Worm (Caenorhabditis elegans): ENCODE measurements around the gene T24C12.1.

T24C12.1 gene

DNA sequence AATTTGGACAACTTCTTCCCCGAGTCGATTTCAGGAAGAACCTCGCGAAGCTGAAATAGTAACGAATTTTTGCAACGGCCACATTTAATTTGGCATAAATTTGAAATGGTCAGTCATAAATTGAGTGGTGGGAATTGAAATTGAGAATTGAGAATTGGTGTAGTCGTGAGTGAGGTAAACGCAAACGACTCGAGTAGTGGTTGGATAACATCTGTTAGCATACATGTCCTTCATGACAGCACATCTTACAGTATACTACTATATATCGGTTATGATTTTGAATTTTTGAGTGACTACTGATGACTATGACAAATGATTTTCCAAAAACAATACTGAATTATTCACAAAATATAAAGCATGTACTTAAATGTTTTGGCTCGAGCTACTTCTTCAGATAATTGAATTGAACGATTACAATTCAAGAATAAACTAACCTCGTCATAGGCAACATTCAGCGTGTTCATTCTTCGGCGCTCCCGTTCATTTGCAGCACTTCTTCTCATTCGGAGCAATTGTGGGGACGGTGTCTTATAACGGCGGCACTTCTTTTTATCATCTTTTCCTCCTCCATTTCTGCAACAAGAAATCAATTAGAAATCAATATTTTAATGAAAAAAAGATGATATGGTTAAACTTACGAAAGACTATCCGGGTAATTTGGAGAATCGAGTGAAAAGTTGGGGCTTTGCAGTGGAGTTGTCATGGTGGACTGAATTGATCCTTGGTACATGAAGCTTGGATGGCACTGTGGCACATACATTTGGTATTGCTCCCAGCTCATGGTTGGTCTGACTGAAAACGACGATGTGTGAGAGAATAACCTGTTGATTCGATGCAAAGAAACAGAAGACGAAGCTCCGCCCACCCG is 30.3 kb downstream of the T24C12.1 start, which contains the start of gene lin-32:
Gene lin-32 (minus strand): TSS at position 818 of the 868 bp plus-strand sequence.
- TF ChIP-seq ama-1 (optimal IDR thresholded peaks at IDR 0.05) (no peak), F13C5.2 (tag; optimal IDR thresholded peaks at IDR 0.05) (no peak), hmbx-1 (tag; optimal IDR thresholded peaks at IDR 0.05) (no peak), tra-4 (tag; optimal IDR thresholded peaks at IDR 0.05) (no peak), sea-1 (GFP tag; conservative IDR thresholded peaks at IDR 0.05) (no peak), hnd-1 (tag; optimal IDR thresholded peaks at IDR 0.05) (no peak), ceh-13 (GFP tag; optimal IDR thresholded peaks at IDR 0.05) (no peak), hmg-4 (GFP tag; optimal IDR thresholded peaks at IDR 0.05) (no peak)

DNA sequence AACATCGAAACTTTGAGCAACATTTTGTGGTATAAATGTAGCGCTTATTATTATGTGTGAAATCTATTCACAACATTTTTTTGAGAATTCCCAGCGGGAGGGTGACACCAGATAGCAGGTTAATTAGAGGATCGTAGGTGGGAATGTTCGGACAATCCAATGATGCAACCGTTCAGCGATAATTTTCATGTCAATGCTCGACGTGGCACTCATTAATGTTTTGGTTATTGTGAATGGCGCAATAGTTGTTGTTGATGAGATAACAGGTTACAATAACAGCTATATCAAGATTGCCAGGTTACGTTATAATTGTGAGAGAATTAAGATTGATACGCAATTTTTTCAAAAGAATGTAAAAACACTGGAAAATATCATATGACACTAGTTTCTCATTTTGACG is 32.1 kb downstream of the T24C12.1 start:
- TF ChIP-seq sea-1 (GFP tag; conservative IDR thresholded peaks at IDR 0.05): no peak
- TF ChIP-seq F13C5.2 (tag; optimal IDR thresholded peaks at IDR 0.05): no peak
- no peak for TF ChIP-seq hmg-4 (GFP tag; optimal IDR thresholded peaks at IDR 0.05)
- TF ChIP-seq flt-1 (GFP tag; IDR thresholded peaks at IDR 0.05): no peak
- no peak for TF ChIP-seq aly-1 (tag; optimal IDR thresholded peaks at IDR 0.05)
- TF ChIP-seq ets-7 (tag; optimal IDR thresholded peaks at IDR 0.05): no peak
- TF ChIP-seq pes-1 (GFP tag; IDR thresholded peaks at IDR 0.05): no peak
- no peak for TF ChIP-seq B0310.2 (tag; optimal IDR thresholded peaks at IDR 0.05)
- no peak for TF ChIP-seq tra-4 (tag; optimal IDR thresholded peaks at IDR 0.05)
- no peak for TF ChIP-seq hnd-1 (tag; optimal IDR thresholded peaks at IDR 0.05)
- no peak for TF ChIP-seq ceh-13 (GFP tag; optimal IDR thresholded peaks at IDR 0.05)
- TF ChIP-seq ama-1 (optimal IDR thresholded peaks at IDR 0.05): no peak
- TF ChIP-seq tbx-11 (GFP tag; IDR thresholded peaks at IDR 0.05): no peak
- TF ChIP-seq hmbx-1 (tag; optimal IDR thresholded peaks at IDR 0.05): no peak
- no peak for TF ChIP-seq tbx-37 (GFP tag; conservative IDR thresholded peaks at IDR 0.05)
- TF ChIP-seq scrt-1 (GFP tag; IDR thresholded peaks at IDR 0.05): no peak
- TF ChIP-seq ceh-36 (tag; optimal IDR thresholded peaks at IDR 0.05): no peak

DNA sequence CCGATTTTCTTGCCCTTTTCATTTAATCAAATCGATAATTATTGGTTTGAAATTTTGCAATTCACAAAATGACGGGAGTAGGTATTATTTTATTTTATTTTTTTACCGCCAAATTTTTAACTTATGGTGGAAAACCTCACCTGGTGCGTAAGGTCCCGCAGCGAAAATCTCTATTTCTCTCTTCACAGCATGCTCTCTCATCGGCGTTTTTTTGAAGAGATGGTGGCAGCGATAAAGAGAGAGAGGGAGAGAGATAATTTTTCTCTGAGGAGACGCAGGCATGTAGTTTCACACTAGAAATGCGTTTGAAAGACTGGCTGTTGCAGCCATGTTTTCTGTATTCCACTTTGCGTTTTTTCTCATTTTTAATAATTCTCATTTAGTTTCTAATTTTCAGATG is 34.7 kb downstream of the T24C12.1 start, which contains the start of gene T14F9.2:
Gene T14F9.2 (plus strand): TSS at position 396 of the 400 bp plus-strand sequence.
- TF ChIP-seq ets-7 (tag; optimal IDR thresholded peaks at IDR 0.05) (no peak), ceh-13 (GFP tag; optimal IDR thresholded peaks at IDR 0.05) (no peak), ama-1 (optimal IDR thresholded peaks at IDR 0.05) (no peak), B0310.2 (tag; optimal IDR thresholded peaks at IDR 0.05) (no peak), tbx-11 (GFP tag; IDR thresholded peaks at IDR 0.05) (no peak), tbx-37 (GFP tag; conservative IDR thresholded peaks at IDR 0.05) (no peak), hmg-4 (GFP tag; optimal IDR thresholded peaks at IDR 0.05) (no peak), tra-4 (tag; optimal IDR thresholded peaks at IDR 0.05) (no peak), sea-1 (GFP tag; conservative IDR thresholded peaks at IDR 0.05) (no peak), hmbx-1 (tag; optimal IDR thresholded peaks at IDR 0.05) (no peak), ceh-36 (tag; optimal IDR thresholded peaks at IDR 0.05) (no peak), aly-1 (tag; optimal IDR thresholded peaks at IDR 0.05) (no peak), pes-1 (GFP tag; IDR thresholded peaks at IDR 0.05) (no peak), flt-1 (GFP tag; IDR thresholded peaks at IDR 0.05) (no peak)

DNA sequence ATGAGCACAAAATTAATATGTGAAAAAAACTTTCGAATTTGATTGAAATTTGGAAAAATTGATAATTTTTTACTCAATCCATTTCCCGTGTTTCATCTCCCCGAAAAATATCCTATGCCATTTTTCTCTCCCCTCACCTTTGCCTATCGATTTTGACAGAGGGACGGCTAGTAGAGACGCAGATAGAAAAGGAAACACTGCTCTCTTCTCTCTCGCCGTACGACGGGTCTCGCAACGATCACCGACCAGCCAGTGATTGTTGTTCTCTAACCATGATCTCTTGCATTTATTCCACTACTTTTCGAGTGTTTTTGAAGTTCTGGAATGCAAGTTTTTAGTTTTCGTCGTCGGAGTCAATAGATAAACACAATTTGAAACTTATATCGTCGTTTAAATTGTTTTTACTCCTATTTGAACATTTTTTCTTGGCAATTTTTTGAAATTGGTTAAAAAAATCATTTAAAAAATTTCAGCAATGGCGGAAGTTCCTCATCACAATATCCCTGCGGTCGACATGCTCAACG is 38.3 kb downstream of the T24C12.1 start, which contains the start of gene vha-15:
Gene vha-15 (plus strand): TSS at position 474 of the 524 bp plus-strand sequence.
- TF ChIP-seq ets-7 (tag; optimal IDR thresholded peaks at IDR 0.05): no peak
- TF ChIP-seq B0310.2 (tag; optimal IDR thresholded peaks at IDR 0.05): no peak
- TF ChIP-seq hmg-4 (GFP tag; optimal IDR thresholded peaks at IDR 0.05): no peak
- no peak for TF ChIP-seq sea-1 (GFP tag; conservative IDR thresholded peaks at IDR 0.05)
- no peak for TF ChIP-seq ceh-36 (tag; optimal IDR thresholded peaks at IDR 0.05)
- peak; percentile 51 for TF ChIP-seq F13C5.2 (tag; optimal IDR thresholded peaks at IDR 0.05)
- no peak for TF ChIP-seq hnd-1 (tag; optimal IDR thresholded peaks at IDR 0.05)

DNA sequence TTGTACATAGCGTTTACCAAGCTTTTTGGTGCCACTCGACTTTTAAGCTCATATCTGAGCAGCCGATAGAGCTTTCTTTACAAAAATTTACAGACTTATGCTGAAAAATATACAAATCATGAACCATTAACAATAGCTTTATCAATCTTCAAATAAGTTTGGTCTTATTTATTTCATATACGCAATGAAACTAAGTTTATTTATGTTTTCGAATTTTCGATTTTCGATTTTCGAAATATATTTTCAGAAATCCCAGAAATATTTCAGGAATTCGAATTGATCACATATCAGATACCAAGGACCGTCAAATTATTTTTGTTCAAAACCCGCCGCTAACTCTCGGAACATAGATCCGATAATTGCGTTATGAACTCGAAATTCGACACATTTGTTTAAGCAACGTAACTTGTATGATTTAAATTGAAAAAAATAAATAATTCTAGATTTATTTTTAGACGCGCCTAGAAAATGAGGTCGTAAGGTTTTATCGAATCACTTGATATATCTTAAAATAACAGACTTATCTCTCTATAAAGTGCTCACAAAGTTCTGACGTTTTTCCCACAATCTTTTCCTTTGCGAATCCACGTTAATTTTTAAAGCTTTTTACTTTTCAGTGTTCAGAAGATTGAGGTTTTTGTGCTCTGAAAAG is 42.0 kb downstream of the T24C12.1 start:
- TF ChIP-seq flt-1 (GFP tag; IDR thresholded peaks at IDR 0.05) (no peak), aly-1 (tag; optimal IDR thresholded peaks at IDR 0.05) (no peak), scrt-1 (GFP tag; IDR thresholded peaks at IDR 0.05) (no peak), tbx-11 (GFP tag; IDR thresholded peaks at IDR 0.05) (no peak), ama-1 (optimal IDR thresholded peaks at IDR 0.05) (no peak)

DNA sequence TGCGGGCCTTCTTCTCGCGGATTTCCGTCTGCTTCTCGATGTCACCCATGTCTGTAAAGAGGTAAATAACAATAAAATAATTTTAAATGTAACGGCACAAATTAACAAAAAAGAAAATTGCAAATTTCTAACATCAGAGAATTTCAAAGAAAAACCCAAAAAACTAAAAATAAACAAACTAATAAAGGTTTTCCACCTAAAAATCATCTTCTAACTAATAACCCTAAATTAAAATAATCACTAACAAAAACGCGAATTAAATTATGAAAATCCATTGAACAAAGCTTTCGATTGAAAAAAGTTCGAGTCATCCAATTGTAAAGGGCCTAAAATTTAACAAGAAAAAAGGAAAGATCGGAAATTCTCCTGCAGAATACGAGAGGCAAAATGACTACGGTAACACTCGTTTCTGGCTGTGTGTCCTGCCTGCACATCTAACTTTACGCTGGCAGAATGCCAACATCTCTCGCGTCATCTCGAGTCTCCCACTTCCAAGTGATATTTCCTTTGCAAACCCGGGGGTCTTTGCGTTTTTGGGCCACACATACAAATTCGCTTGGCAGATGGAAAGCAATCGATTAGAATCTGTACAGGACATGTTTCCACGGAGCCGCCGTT is 43.4 kb downstream of the T24C12.1 start, which contains the start of gene rpl-11.2:
Gene rpl-11.2 (minus strand): TSS at position 51 of the 618 bp plus-strand sequence.
- no peak for TF ChIP-seq scrt-1 (GFP tag; IDR thresholded peaks at IDR 0.05)
- TF ChIP-seq F13C5.2 (tag; optimal IDR thresholded peaks at IDR 0.05): peak; percentile 81
- TF ChIP-seq tbx-11 (GFP tag; IDR thresholded peaks at IDR 0.05): no peak
- TF ChIP-seq hmbx-1 (tag; optimal IDR thresholded peaks at IDR 0.05): peak; percentile 7
- TF ChIP-seq ceh-36 (tag; optimal IDR thresholded peaks at IDR 0.05): no peak
- 0 out of 2 replicates have a peak, but pooled peaks have one; percentile 23 for TF ChIP-seq sea-1 (GFP tag; conservative IDR thresholded peaks at IDR 0.05)
- TF ChIP-seq ets-7 (tag; optimal IDR thresholded peaks at IDR 0.05): no peak
- TF ChIP-seq ceh-13 (GFP tag; optimal IDR thresholded peaks at IDR 0.05): no peak
- TF ChIP-seq flt-1 (GFP tag; IDR thresholded peaks at IDR 0.05): peak; percentile 57; the same call in 1 of the 2 replicates
- TF ChIP-seq hmg-4 (GFP tag; optimal IDR thresholded peaks at IDR 0.05): peak; percentile 79
- TF ChIP-seq tbx-37 (GFP tag; conservative IDR thresholded peaks at IDR 0.05): peak; percentile 52; the same call in 1 of the 2 replicates
- no peak for TF ChIP-seq aly-1 (tag; optimal IDR thresholded peaks at IDR 0.05)
- TF ChIP-seq hnd-1 (tag; optimal IDR thresholded peaks at IDR 0.05): no peak
- TF ChIP-seq B0310.2 (tag; optimal IDR thresholded peaks at IDR 0.05): no peak
- TF ChIP-seq pes-1 (GFP tag; IDR thresholded peaks at IDR 0.05): no peak; the same call in 1 of the 2 replicates
- TF ChIP-seq ama-1 (optimal IDR thresholded peaks at IDR 0.05): no peak
- TF ChIP-seq tra-4 (tag; optimal IDR thresholded peaks at IDR 0.05): no peak
